Worm (Caenorhabditis elegans): ENCODE results near the gene prdx-2.

- TF ChIP-seq dao-5 (tag; optimal IDR thresholded peaks at IDR 0.05) (no peak), him-1 (tag; optimal IDR thresholded peaks at IDR 0.05) (no peak)
Measured at ce11 chrII:5418317-5418716, 40.3 kb downstream of the prdx-2 start.
